Fruit fly (Drosophila melanogaster): ENCODE results near the gene CG13692.
A peak's percentile ranks its signal among the peaks of the same experiment; 100 is the strongest.

The CG13692 gene

dm6 chr2L:469912-470311 lies 48.3 kb downstream of the CG13692 start (continued):
- TF ChIP-seq trem (tag; optimal IDR thresholded peaks at IDR 0.05) (no peak), fd64A (GFP tag; optimal IDR thresholded peaks at IDR 0.05) (peak; percentile 35), pan (optimal IDR thresholded peaks at IDR 0.05) (no peak), pan (GFP tag; optimal IDR thresholded peaks at IDR 0.05 in 1 of 2, IDR thresholded peaks at IDR 0.05 in 1 of 2) (no peak), ato (GFP tag; IDR thresholded peaks at IDR 0.05; ENCODE audit: partially characterized antibody) (no peak), CG11723 (GFP tag; optimal IDR thresholded peaks at IDR 0.05) (no peak), CG42726 (GFP tag; IDR thresholded peaks at IDR 0.05; ENCODE audit: partially characterized antibody) (no peak), dimm (GFP tag; IDR thresholded peaks at IDR 0.05) (no peak), nerfin-2 (GFP tag; IDR thresholded peaks at IDR 0.05; ENCODE audit: partially characterized antibody) (no peak), Blimp-1 (GFP tag; optimal IDR thresholded peaks at IDR 0.05) (peak; percentile 22), Elba2 (GFP tag; optimal IDR thresholded peaks at IDR 0.05) (no peak), stc (GFP tag; IDR thresholded peaks at IDR 0.05) (peak; percentile 14; the same call in 1 of the 2 replicates), bsh (GFP tag; optimal IDR thresholded peaks at IDR 0.05) (peak in 1 of 2 experiments; percentile 70), CG10979 (tag; optimal IDR thresholded peaks at IDR 0.05) (peak; percentile 1), PHDP (tag; optimal IDR thresholded peaks at IDR 0.05) (peak; percentile 13), lov (optimal IDR thresholded peaks at IDR 0.05) (no peak), lov (GFP tag; IDR thresholded peaks at IDR 0.05) (no peak), Oaz (GFP tag; IDR thresholded peaks at IDR 0.05) (no peak), CG7357 (GFP tag; IDR thresholded peaks at IDR 0.05) (no peak), ttk (GFP tag; IDR thresholded peaks at IDR 0.05) (no peak), Jarid2 (GFP tag; optimal IDR thresholded peaks at IDR 0.05) (no peak), CG4820 (GFP tag; optimal IDR thresholded peaks at IDR 0.05) (no peak), al (GFP tag; IDR thresholded peaks at IDR 0.05) (no peak), CG2712 (tag; optimal IDR thresholded peaks at IDR 0.05) (peak; percentile 17), CG18599 (GFP tag; optimal IDR thresholded peaks at IDR 0.05) (peak; percentile 40), CG6254 (GFP tag; optimal IDR thresholded peaks at IDR 0.05) (no peak), Adf1 (GFP tag; IDR thresholded peaks at IDR 0.05) (no peak), CG2889 (GFP tag; IDR thresholded peaks at IDR 0.05) (no peak), CG5245 (GFP tag; optimal IDR thresholded peaks at IDR 0.05) (no peak), Ssrp (tag; optimal IDR thresholded peaks at IDR 0.05) (no peak), gcm (GFP tag; optimal IDR thresholded peaks at IDR 0.05) (peak; percentile 24), gsb-n (tag; optimal IDR thresholded peaks at IDR 0.05) (peak; percentile 9), zen2 (GFP tag; IDR thresholded peaks at IDR 0.05; ENCODE audit: partially characterized antibody) (no peak), lmd (GFP tag; IDR thresholded peaks at IDR 0.05) (no peak), ATbp (GFP tag; optimal IDR thresholded peaks at IDR 0.05) (peak; percentile 60), CG14667 (GFP tag; IDR thresholded peaks at IDR 0.05) (no peak), kah (GFP tag; optimal IDR thresholded peaks at IDR 0.05) (no peak), Hmr (GFP tag; optimal IDR thresholded peaks at IDR 0.05) (peak; percentile 6), CG43689 (GFP tag; IDR thresholded peaks at IDR 0.05) (0 out of 2 replicates have a peak, but pooled peaks have one; percentile 13), CG15601 (tag; optimal IDR thresholded peaks at IDR 0.05) (peak; percentile 31), NFAT (GFP tag; IDR thresholded peaks at IDR 0.05) (no peak), wek (GFP tag; optimal IDR thresholded peaks at IDR 0.05) (peak; percentile 7), CG2678 (tag; optimal IDR thresholded peaks at IDR 0.05) (peak; percentile 28), CG16863 (GFP tag; optimal IDR thresholded peaks at IDR 0.05) (no peak), gfzf (GFP tag; optimal IDR thresholded peaks at IDR 0.05) (no peak), CG11696 (GFP tag; IDR thresholded peaks at IDR 0.05) (peak; percentile 78), CG3281 (GFP tag; optimal IDR thresholded peaks at IDR 0.05) (no peak), CG10654 (GFP tag; optimal IDR thresholded peaks at IDR 0.05) (peak; percentile 8), Lpt (GFP tag; optimal IDR thresholded peaks at IDR 0.05) (no peak), CG3065 (GFP tag; optimal IDR thresholded peaks at IDR 0.05) (no peak), HHEX (GFP tag; optimal IDR thresholded peaks at IDR 0.05) (no peak)

Data from whole organism, embryonic.